Fruit fly (Drosophila melanogaster): Measurements from ENCODE around the gene CG31370.
A peak's percentile ranks its signal among the peaks of the same experiment; 100 is the strongest.

CG31370 gene

DNA sequence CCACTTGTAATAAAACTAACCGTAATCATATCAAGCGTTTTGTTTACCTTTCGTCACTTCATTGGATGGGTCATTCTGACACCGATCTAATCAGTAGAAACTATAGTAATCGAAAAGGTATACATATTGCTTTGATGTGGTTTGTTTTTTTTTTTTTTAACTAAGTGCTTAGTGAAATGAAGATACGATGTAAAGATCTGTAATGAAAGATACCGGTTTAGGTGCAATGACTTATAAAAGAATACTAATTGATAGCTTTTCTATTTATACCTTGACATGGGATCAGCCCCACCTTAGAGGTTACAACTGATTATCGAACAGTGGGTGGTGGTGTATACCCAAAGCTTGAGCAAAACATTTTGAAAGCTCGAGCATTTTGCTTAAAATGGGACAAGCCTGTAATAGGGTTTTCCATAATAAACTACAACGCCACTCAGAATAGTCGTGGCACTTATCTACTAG, 19.0 kb upstream of the CG31370 start, which contains the start of gene CG31300:
CG31300 (plus strand) TSS at position 412 of the 462 bp plus-strand sequence.
- TF ChIP-seq run (tag; optimal IDR thresholded peaks at IDR 0.05) (peak; percentile 69), Hsf (GFP tag; optimal IDR thresholded peaks at IDR 0.05) (no peak), lmd (GFP tag; IDR thresholded peaks at IDR 0.05) (no peak), dimm (GFP tag; IDR thresholded peaks at IDR 0.05) (no peak), nerfin-2 (GFP tag; IDR thresholded peaks at IDR 0.05; ENCODE audit: partially characterized antibody) (no peak), sug (tag; optimal IDR thresholded peaks at IDR 0.05) (peak; percentile 18), CG4730 (GFP tag; IDR thresholded peaks at IDR 0.05) (no peak), PHDP (tag; optimal IDR thresholded peaks at IDR 0.05) (no peak), Hr78 (GFP tag; optimal IDR thresholded peaks at IDR 0.05) (peak in 1 of 2 experiments; percentile 57), Sry-δ (GFP tag; optimal IDR thresholded peaks at IDR 0.05) (no peak), Ada2b (GFP tag; IDR thresholded peaks at IDR 0.05) (no peak), NFAT (GFP tag; IDR thresholded peaks at IDR 0.05) (no peak), Camta (GFP tag; optimal IDR thresholded peaks at IDR 0.05) (no peak), Pdp1 (GFP tag; optimal IDR thresholded peaks at IDR 0.05) (peak in 1 of 2 experiments; percentile 59), Lhr (GFP tag; optimal IDR thresholded peaks at IDR 0.05) (no peak), CG7271 (tag; optimal IDR thresholded peaks at IDR 0.05) (no peak), CG42726 (GFP tag; IDR thresholded peaks at IDR 0.05; ENCODE audit: partially characterized antibody) (no peak), CG17912 (GFP tag; optimal IDR thresholded peaks at IDR 0.05) (no peak), grn (GFP tag; optimal IDR thresholded peaks at IDR 0.05) (peak; percentile 68), odd (GFP tag; optimal IDR thresholded peaks at IDR 0.05) (no peak), CG12744 (GFP tag; optimal IDR thresholded peaks at IDR 0.05) (no peak), exex (tag; optimal IDR thresholded peaks at IDR 0.05) (peak; percentile 37), CG13296 (GFP tag; optimal IDR thresholded peaks at IDR 0.05) (no peak), CG3847 (GFP tag; IDR thresholded peaks at IDR 0.05) (no peak)

- TF ChIP-seq Hey (tag; optimal IDR thresholded peaks at IDR 0.05) (no peak), Dfd (GFP tag; optimal IDR thresholded peaks at IDR 0.05) (no peak), exex (tag; optimal IDR thresholded peaks at IDR 0.05) (peak; percentile 22), fu2 (GFP tag; optimal IDR thresholded peaks at IDR 0.05) (no peak), HHEX (GFP tag; optimal IDR thresholded peaks at IDR 0.05) (no peak), CG1602 (GFP tag; optimal IDR thresholded peaks at IDR 0.05) (no peak)
These were observed 17.1 kb upstream of the CG31370 start, which contains the start of gene CG31104 for dm6 chr3R:25285173-25285572. Gene CG31104, plus strand, starts transcription at chr3R:25285473.

DNA sequence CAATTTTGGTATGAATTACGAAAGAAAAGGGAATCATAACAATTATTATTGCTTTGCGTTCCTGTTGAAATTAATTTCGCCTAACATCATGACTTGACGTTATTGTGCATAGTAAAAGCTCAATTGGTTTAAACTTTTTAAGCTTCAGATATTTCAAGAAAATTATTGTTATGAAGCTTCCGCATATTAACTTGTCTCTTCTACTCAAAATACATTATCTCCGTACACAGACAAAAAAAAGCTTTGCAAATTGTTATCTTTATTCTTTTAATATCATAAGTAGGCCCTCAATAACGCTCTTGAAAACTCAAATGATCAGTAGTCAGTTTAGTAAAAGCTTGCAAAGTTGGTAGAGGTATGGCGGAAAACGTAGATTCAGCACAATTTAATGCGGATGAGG, 15.1 kb upstream of the CG31370 start, which contains the start of gene CG13658:
CG13658 (plus strand) TSS at position 347 of the 400 bp plus-strand sequence.
- no peak for TF ChIP-seq CoRest (tag; optimal IDR thresholded peaks at IDR 0.05)
- TF ChIP-seq ttk (GFP tag; IDR thresholded peaks at IDR 0.05), result no peak
- no peak for TF ChIP-seq lov (optimal IDR thresholded peaks at IDR 0.05)
- TF ChIP-seq lov (GFP tag; IDR thresholded peaks at IDR 0.05), result no peak
- TF ChIP-seq dysf (GFP tag; IDR thresholded peaks at IDR 0.05), result no peak
- no peak for TF ChIP-seq so (GFP tag; IDR thresholded peaks at IDR 0.05)
- TF ChIP-seq Rfx (GFP tag; IDR thresholded peaks at IDR 0.05), result no peak
- TF ChIP-seq fu2 (GFP tag; optimal IDR thresholded peaks at IDR 0.05), result no peak
- no peak for TF ChIP-seq Lhr (GFP tag; optimal IDR thresholded peaks at IDR 0.05)
- TF ChIP-seq dan (GFP tag; IDR thresholded peaks at IDR 0.05), result no peak
- no peak for TF ChIP-seq fd96Cb (tag; optimal IDR thresholded peaks at IDR 0.05)
- TF ChIP-seq Dref (GFP tag; IDR thresholded peaks at IDR 0.05), result no peak
- peak; percentile 29 for TF ChIP-seq sug (tag; optimal IDR thresholded peaks at IDR 0.05)
- TF ChIP-seq hkb (optimal IDR thresholded peaks at IDR 0.05), result no peak
- no peak for TF ChIP-seq hkb (GFP tag; IDR thresholded peaks at IDR 0.05)
- TF ChIP-seq exex (tag; optimal IDR thresholded peaks at IDR 0.05), result peak; percentile 69
- no peak for TF ChIP-seq CG5953 (GFP tag; IDR thresholded peaks at IDR 0.05)
- no peak for TF ChIP-seq bcd (GFP tag; optimal IDR thresholded peaks at IDR 0.05)
- no peak for TF ChIP-seq CG17612 (GFP tag; IDR thresholded peaks at IDR 0.05)
- TF ChIP-seq CG14441 (GFP tag; IDR thresholded peaks at IDR 0.05), result no peak
- TF ChIP-seq z (GFP tag; IDR thresholded peaks at IDR 0.05), result 0 out of 3 replicates have a peak, but pooled peaks have one; percentile 31
- peak in 1 of 2 experiments; percentile 16 for TF ChIP-seq Trl (optimal IDR thresholded peaks at IDR 0.05)
- no peak for TF ChIP-seq Trl (GFP tag; optimal IDR thresholded peaks at IDR 0.05)
- TF ChIP-seq cg (GFP tag; optimal IDR thresholded peaks at IDR 0.05), result no peak
- no peak for TF ChIP-seq CG12071 (GFP tag; optimal IDR thresholded peaks at IDR 0.05)

All from whole organism, embryonic.